Worm (Caenorhabditis elegans) whole organism, L3 larva: ENCODE data around the gene osta-3.

Experiments used
- R02D3.7 ChIP-seq: fragments of 150-350 bp; optimal IDR thresholded peaks from 2 replicates; lab custom pipeline; 2014; ENCODE audit warnings: missing biosample characterization, missing genetic modification characterization
- ZK546.5 ChIP-seq: sonication (generic microtip); optimal IDR thresholded peaks from 2 replicates; lab custom pipeline; 2017; ENCODE audit warnings: missing biosample characterization, missing genetic modification characterization
- aly-2 ChIP-seq: fragments of 150-350 bp; optimal IDR thresholded peaks from 2 replicates; lab custom pipeline; 2014; ENCODE audit warnings: missing biosample characterization, missing genetic modification characterization
- ama-1 ChIP-seq: fragments of 150-350 bp; optimal IDR thresholded peaks from 2 replicates; lab custom pipeline; 2018
- ceh-16 ChIP-seq: sonication (generic microtip); optimal IDR thresholded peaks from 2 replicates; lab custom pipeline; 2017; ENCODE audit warnings: missing biosample characterization, missing genetic modification characterization
- ceh-28 ChIP-seq: fragments of 150-350 bp; optimal IDR thresholded peaks from 2 replicates; lab custom pipeline; 2014; ENCODE audit warnings: missing biosample characterization, missing genetic modification reagents, missing genetic modification characterization
- ceh-82 ChIP-seq: fragments of 150-350 bp; optimal IDR thresholded peaks from 2 replicates; lab custom pipeline; 2014; ENCODE audit warnings: missing biosample characterization, missing genetic modification characterization
- ceh-9 ChIP-seq: sonication (generic microtip); optimal IDR thresholded peaks from 2 replicates; lab custom pipeline; 2018; ENCODE audit warnings: missing biosample characterization, missing genetic modification characterization
- daf-12 ChIP-seq: fragments of 150-350 bp; optimal IDR thresholded peaks from 2 replicates; lab custom pipeline; 2014; ENCODE audit warnings: missing biosample characterization, missing genetic modification reagents, missing genetic modification characterization
- egl-27 ChIP-seq: sonication (generic microtip); optimal IDR thresholded peaks from 4 replicates; lab custom pipeline; 2017; ENCODE audit warnings: missing biosample characterization, missing genetic modification reagents, missing genetic modification characterization
- egl-5 ChIP-seq: fragments of 150-350 bp; optimal IDR thresholded peaks from 2 replicates; lab custom pipeline; 2017; ENCODE audit warnings: missing biosample characterization, missing genetic modification reagents, missing genetic modification characterization, inconsistent platforms
- elt-1 ChIP-seq: fragments of 150-350 bp; optimal IDR thresholded peaks from 2 replicates; lab custom pipeline; 2014; ENCODE audit warnings: missing biosample characterization, missing genetic modification characterization
- elt-2 ChIP-seq: sonication (generic microtip); optimal IDR thresholded peaks from 2 replicates; lab custom pipeline; 2016; ENCODE audit warnings: missing genetic modification reagents, mild to moderate bottlenecking, missing genetic modification characterization, missing compliant biosample characterization
- elt-3 ChIP-seq, 3 experiments: fragments of 150-350 bp in 1 of 3; sonication (generic microtip) in 2 of 3; optimal IDR thresholded peaks; 2 replicates in 2 of 3; 4 replicates in 1 of 3; lab custom pipeline; 2014 to 2017; ENCODE audit warnings: missing biosample characterization in 3 of 3, missing genetic modification characterization in 3 of 3
- eor-1 ChIP-seq, 2 experiments: fragments of 150-350 bp; optimal IDR thresholded peaks; 2 replicates each; lab custom pipeline; 2014 to 2018; ENCODE audit warnings: missing biosample characterization in 2 of 2, missing genetic modification characterization in 2 of 2
- fkh-10 ChIP-seq: sonication (generic microtip); optimal IDR thresholded peaks from 2 replicates; lab custom pipeline; 2017; ENCODE audit warnings: missing biosample characterization, missing genetic modification reagents, missing genetic modification characterization
- fkh-2 ChIP-seq: fragments of 150-350 bp; optimal IDR thresholded peaks from 2 replicates; lab custom pipeline; 2014; ENCODE audit warnings: missing biosample characterization, missing genetic modification reagents, missing genetic modification characterization
- fos-1 ChIP-seq: fragments of 150-350 bp; optimal IDR thresholded peaks from 2 replicates; lab custom pipeline; 2014; ENCODE audit warnings: missing biosample characterization, missing genetic modification characterization
- hmg-11 ChIP-seq: sonication (generic microtip); optimal IDR thresholded peaks from 2 replicates; lab custom pipeline; 2016; ENCODE audit warnings: missing genetic modification characterization, missing compliant biosample characterization
- jun-1 ChIP-seq: fragments of 150-350 bp; optimal IDR thresholded peaks from 2 replicates; lab custom pipeline; 2014; ENCODE audit warnings: missing biosample characterization, missing genetic modification reagents, missing genetic modification characterization
- lin-15B ChIP-seq: fragments of 150-350 bp; optimal IDR thresholded peaks from 2 replicates; lab custom pipeline; 2014; ENCODE audit warnings: missing biosample characterization, missing genetic modification characterization
- lin-39 ChIP-seq: fragments of 150-350 bp; optimal IDR thresholded peaks from 2 replicates; lab custom pipeline; 2018; ENCODE audit warnings: missing biosample characterization, missing genetic modification reagents, missing genetic modification characterization
- lsy-12 ChIP-seq: sonication (generic microtip); optimal IDR thresholded peaks from 2 replicates; lab custom pipeline; 2016; ENCODE audit warnings: mild to moderate bottlenecking, missing genetic modification characterization, missing compliant biosample characterization
- mdl-1 ChIP-seq: fragments of 150-350 bp; optimal IDR thresholded peaks from 2 replicates; lab custom pipeline; 2014; ENCODE audit warnings: missing biosample characterization, missing genetic modification characterization
- mml-1 ChIP-seq: fragments of 150-350 bp; sonication (generic microtip); optimal IDR thresholded peaks from 3 replicates; lab custom pipeline; 2014; ENCODE audit warnings: missing biosample characterization, missing genetic modification characterization
- nfya-1 ChIP-seq: sonication (generic microtip); optimal IDR thresholded peaks from 2 replicates; lab custom pipeline; 2017; ENCODE audit warnings: missing genetic modification characterization, mild to moderate bottlenecking, missing compliant biosample characterization, antibody characterized with exemption, moderate library complexity; ENCODE audit not compliant: insufficient read depth
- nhr-11 ChIP-seq: fragments of 150-350 bp; optimal IDR thresholded peaks from 2 replicates; lab custom pipeline; 2014; ENCODE audit warnings: missing biosample characterization, missing genetic modification characterization
- nhr-12 ChIP-seq: fragments of 150-350 bp; optimal IDR thresholded peaks from 2 replicates; lab custom pipeline; 2014; ENCODE audit warnings: missing biosample characterization, missing genetic modification characterization
- nhr-23 ChIP-seq: fragments of 150-350 bp; optimal IDR thresholded peaks from 2 replicates; lab custom pipeline; 2014; ENCODE audit warnings: missing biosample characterization, missing genetic modification reagents, missing genetic modification characterization
- nhr-237 ChIP-seq: fragments of 150-350 bp; optimal IDR thresholded peaks from 2 replicates; lab custom pipeline; 2014; ENCODE audit warnings: missing biosample characterization, missing genetic modification characterization
- nhr-25 ChIP-seq: sonication (generic microtip); optimal IDR thresholded peaks from 2 replicates; lab custom pipeline; 2017; ENCODE audit warnings: missing biosample characterization, missing genetic modification characterization
- nhr-28 ChIP-seq: fragments of 150-350 bp; optimal IDR thresholded peaks from 2 replicates; lab custom pipeline; 2014; ENCODE audit warnings: missing biosample characterization, missing genetic modification characterization
- nhr-43 ChIP-seq: sonication (generic microtip); optimal IDR thresholded peaks from 2 replicates; lab custom pipeline; 2016; ENCODE audit warnings: mild to moderate bottlenecking, missing genetic modification characterization, missing compliant biosample characterization; ENCODE audit not compliant: poor library complexity, severe bottlenecking
- nhr-67 ChIP-seq: fragments of 150-350 bp; optimal IDR thresholded peaks from 2 replicates; lab custom pipeline; 2014; ENCODE audit warnings: missing biosample characterization, missing genetic modification characterization
- nhr-76 ChIP-seq: fragments of 150-350 bp; sonication (generic microtip); optimal IDR thresholded peaks from 5 replicates; lab custom pipeline; 2014; ENCODE audit warnings: missing biosample characterization, missing genetic modification characterization
- nhr-77 ChIP-seq: fragments of 150-350 bp; optimal IDR thresholded peaks from 2 replicates; lab custom pipeline; 2014; ENCODE audit warnings: missing biosample characterization, missing genetic modification characterization
- pha-4 ChIP-seq: fragments of 150-350 bp; optimal IDR thresholded peaks from 2 replicates; lab custom pipeline; 2014; ENCODE audit warnings: missing biosample characterization, missing genetic modification reagents, missing genetic modification characterization
- pqm-1 ChIP-seq: fragments of 150-350 bp; optimal IDR thresholded peaks from 2 replicates; lab custom pipeline; 2017; ENCODE audit warnings: missing biosample characterization, missing genetic modification characterization, inconsistent platforms
- sea-2 ChIP-seq: fragments of 150-350 bp; sonication (generic microtip); optimal IDR thresholded peaks from 4 replicates; lab custom pipeline; 2014; ENCODE audit warnings: missing biosample characterization, missing genetic modification reagents, missing genetic modification characterization
- skn-1 ChIP-seq: fragments of 150-350 bp; optimal IDR thresholded peaks from 2 replicates; lab custom pipeline; 2014; ENCODE audit warnings: missing biosample characterization, missing genetic modification characterization
- snpc-4 ChIP-seq: fragments of 150-350 bp; optimal IDR thresholded peaks from 2 replicates; lab custom pipeline; 2014; ENCODE audit warnings: missing biosample characterization, missing genetic modification characterization
- tbx-2 ChIP-seq: sonication (generic microtip); optimal IDR thresholded peaks from 2 replicates; lab custom pipeline; 2016; ENCODE audit warnings: mild to moderate bottlenecking, missing genetic modification characterization, missing compliant biosample characterization
- unc-39 ChIP-seq: sonication (generic microtip); optimal IDR thresholded peaks from 4 replicates; lab custom pipeline; 2017; ENCODE audit warnings: missing biosample characterization, missing genetic modification characterization
- unc-62 ChIP-seq: fragments of 150-350 bp; sonication (generic microtip); optimal IDR thresholded peaks from 4 replicates; lab custom pipeline; 2014; ENCODE audit warnings: missing biosample characterization, missing genetic modification reagents, missing genetic modification characterization
- zag-1 ChIP-seq: fragments of 150-350 bp; optimal IDR thresholded peaks from 2 replicates; lab custom pipeline; 2014; ENCODE audit warnings: missing biosample characterization, missing genetic modification characterization
- ztf-11 ChIP-seq: fragments of 150-350 bp; optimal IDR thresholded peaks from 2 replicates; lab custom pipeline; 2014; ENCODE audit warnings: missing biosample characterization, missing genetic modification characterization
- ztf-4 ChIP-seq: fragments of 150-350 bp; optimal IDR thresholded peaks from 2 replicates; lab custom pipeline; 2014; ENCODE audit warnings: missing biosample characterization, missing genetic modification characterization

The osta-3 gene

ce11 chrII:14801086-14801531 lies 11.2 kb upstream of the osta-3 start (continued):
- no peak for TF ChIP-seq nhr-25 (tag; lab: Kevin White, UChicago)

DNA sequence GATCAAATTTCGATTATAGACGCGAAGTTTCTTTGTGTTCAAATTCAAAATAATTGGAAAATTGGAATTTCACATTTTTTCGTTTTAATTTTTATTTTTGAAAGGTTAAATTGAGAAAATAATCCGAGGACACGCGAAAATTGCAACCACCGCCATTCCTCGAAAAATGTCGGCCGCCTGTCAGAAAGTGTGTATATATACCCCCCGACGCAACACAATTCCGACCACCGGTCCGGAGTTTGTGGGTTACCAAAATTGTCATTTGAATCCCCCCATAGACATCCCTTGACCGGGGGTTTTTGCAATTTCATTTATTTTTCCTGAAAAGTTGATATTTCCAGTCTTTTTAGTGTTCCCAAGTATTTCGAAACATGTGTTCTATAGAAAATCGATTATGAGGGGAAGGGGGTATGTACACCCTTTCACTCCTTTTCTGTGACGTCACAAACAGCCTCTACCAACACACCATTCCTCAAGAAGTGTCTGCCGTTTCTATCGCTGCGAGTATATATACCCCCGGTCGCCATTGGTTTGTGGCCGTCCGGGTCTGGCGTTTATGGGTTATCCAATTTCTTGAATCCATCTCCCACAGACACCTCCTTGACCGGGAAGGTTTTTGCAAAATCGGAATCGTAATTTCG lies 8.0 kb upstream of the osta-3 start, which contains the start of gene W01D2.3:
Gene W01D2.3, minus strand, starts transcription at position 51 of the 641 bp plus-strand sequence.
- TF ChIP-seq nhr-12 (tag; lab: Kevin White, UChicago) (no peak), nhr-76 (no peak), fos-1 (no peak), eor-1 (tag; optimal IDR thresholded peaks at IDR 0.05; lab: Kevin White, UChicago) (peak in 1 of 2 experiments; percentile 10), fkh-2 (no peak), elt-2 (tag; lab: Kevin White, UChicago) (peak; percentile 43), nhr-67 (no peak), ztf-11 (no peak), ztf-4 (tag; lab: Kevin White, UChicago) (peak; percentile 81), mdl-1 (no peak), ceh-9 (no peak), elt-1 (no peak), pha-4 (tag; lab: Kevin White, UChicago) (peak; percentile 42), R02D3.7 (no peak), nhr-237 (peak; percentile 2), elt-3 (tag; optimal IDR thresholded peaks at IDR 0.05; lab: Kevin White, UChicago) (no peak), nhr-28 (tag; lab: Kevin White, UChicago) (no peak), jun-1 (tag; lab: Kevin White, UChicago) (peak; percentile 47), ceh-82 (tag; lab: Kevin White, UChicago) (peak; percentile 46), lin-39 (tag; lab: Kevin White, UChicago) (peak; percentile 41), nhr-43 (peak; percentile 75), aly-2 (peak; percentile 64), hmg-11 (peak; percentile 77), mml-1 (tag; lab: Kevin White, UChicago) (no peak), skn-1 (tag; lab: Kevin White, UChicago) (peak; percentile 35), nhr-77 (tag; lab: Kevin White, UChicago) (peak; percentile 91), egl-27 (tag; lab: Kevin White, UChicago) (no peak), unc-62 (GFP tag; lab: Kevin White, UChicago) (no peak), nhr-11 (tag; lab: Kevin White, UChicago) (no peak), snpc-4 (tag; lab: Kevin White, UChicago) (peak; percentile 98), nfya-1 (peak; percentile 56), fkh-10 (no peak), lin-15B (no peak), tbx-2 (tag; lab: Kevin White, UChicago) (peak; percentile 49), pqm-1 (no peak), ZK546.5 (tag; lab: Kevin White, UChicago) (no peak), nhr-23 (tag; lab: Kevin White, UChicago) (peak; percentile 44), sea-2 (GFP tag; lab: Kevin White, UChicago) (peak; percentile 52), lsy-12 (tag; lab: Kevin White, UChicago) (peak; percentile 64), daf-12 (tag; lab: Kevin White, UChicago) (no peak), ceh-16 (tag; lab: Kevin White, UChicago) (no peak), zag-1 (tag; lab: Kevin White, UChicago) (no peak), egl-5 (tag; lab: Kevin White, UChicago) (peak; percentile 1), nhr-25 (tag; lab: Kevin White, UChicago) (peak; percentile 89), ama-1 (lab: Kevin White, UChicago) (no peak), ceh-28 (tag; lab: Kevin White, UChicago) (peak; percentile 80), unc-39 (tag; lab: Kevin White, UChicago) (no peak)
